Fruit fly (Drosophila melanogaster): ENCODE results near the gene mIF2.

DNA sequence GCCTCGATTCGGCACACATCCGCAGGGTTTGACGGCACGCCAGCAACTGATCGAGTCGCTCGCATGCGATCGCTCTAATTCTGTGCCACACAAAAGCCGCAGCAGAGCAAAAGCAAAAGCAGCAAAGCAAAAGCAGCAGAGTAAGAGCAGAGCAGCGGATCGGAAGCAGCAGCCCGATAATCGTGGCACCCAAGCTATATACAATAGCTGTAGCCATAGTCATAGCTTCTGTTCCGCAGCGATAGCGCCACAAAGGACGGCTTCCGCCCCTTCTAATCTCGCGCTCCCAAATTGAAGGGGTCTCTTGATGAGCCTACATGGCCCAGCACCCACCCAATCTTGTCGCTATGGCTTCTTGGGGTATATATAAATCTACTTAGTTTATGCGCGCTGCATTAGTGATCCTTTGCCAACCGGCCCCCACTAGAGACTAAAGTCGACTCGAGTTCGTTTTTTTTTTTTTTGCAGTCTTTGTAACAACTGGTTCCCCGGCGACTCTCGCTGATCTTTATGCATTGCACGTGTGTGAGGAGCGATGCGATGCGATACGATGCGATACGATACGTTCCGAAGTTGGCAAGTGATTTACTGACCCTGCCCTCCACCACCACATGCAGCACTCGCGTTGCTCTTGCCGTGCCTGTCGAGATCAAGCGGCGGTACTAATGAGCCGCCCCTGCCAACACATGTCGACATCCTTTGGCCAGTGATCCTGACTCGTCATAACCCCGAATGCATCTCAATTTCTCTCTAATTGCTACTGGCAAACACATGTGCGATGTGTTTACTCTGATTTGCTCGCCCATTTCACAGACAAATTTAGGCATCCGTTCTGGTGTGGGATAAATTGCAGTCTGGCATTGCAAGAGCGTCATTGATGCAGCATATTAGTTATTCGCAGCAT is 4.1 kb downstream of the mIF2 start, which contains the start of gene Ppn:
- TF ChIP-seq CG16813 (GFP tag; IDR thresholded peaks at IDR 0.05; ENCODE audit: partially characterized antibody) (no peak), Xrp1 (GFP tag; IDR thresholded peaks at IDR 0.05) (no peak), CG2875 (GFP tag; optimal IDR thresholded peaks at IDR 0.05) (no peak), CG14441 (GFP tag; IDR thresholded peaks at IDR 0.05) (no peak), HHEX (GFP tag; optimal IDR thresholded peaks at IDR 0.05) (no peak), CG9437 (GFP tag; optimal IDR thresholded peaks at IDR 0.05) (no peak), Ets65A (GFP tag) (peak; percentile 73), seq (GFP tag; IDR thresholded peaks at IDR 0.05) (no peak), CG10431 (GFP tag; optimal IDR thresholded peaks at IDR 0.05) (no peak)

Data from whole organism, embryonic.